Worm (Caenorhabditis elegans) whole organism, late embryonic: ENCODE results near the gene H38K22.7.

ENCODE experiments used
- ceh-2 ChIP-seq: sonication (generic microtip); optimal IDR thresholded peaks from 2 replicates; lab custom pipeline; 2016; ENCODE audit warnings: missing genotype, missing genetic modification characterization, missing compliant biosample characterization
- ceh-34 ChIP-seq: sonication (generic microtip); optimal IDR thresholded peaks from 2 replicates; lab custom pipeline; 2016; ENCODE audit warnings: mild to moderate bottlenecking, missing genetic modification characterization, missing compliant biosample characterization
- che-1 ChIP-seq: sonication (generic microtip); optimal IDR thresholded peaks from 2 replicates; lab custom pipeline; 2016; ENCODE audit warnings: mild to moderate bottlenecking, missing genetic modification characterization, missing compliant biosample characterization
- hlh-13 ChIP-seq: fragments of 200-800 bp; sonication (Bioruptor generic); optimal IDR thresholded peaks from 2 replicates; lab custom pipeline; 2018; ENCODE audit warnings: mild to moderate bottlenecking, missing genetic modification characterization, missing compliant biosample characterization
- nhr-11 ChIP-seq: fragments of 150-350 bp; optimal IDR thresholded peaks from 2 replicates; lab custom pipeline; 2014; ENCODE audit warnings: missing biosample characterization, missing genetic modification characterization

ce11 chrIII:4283175-4283574 is 38.3 kb upstream of the H38K22.7 start:
- TF ChIP-seq che-1 (tag; lab: Kevin White, UChicago) (no peak), hlh-13 (GFP tag; lab: Kevin White, UChicago) (no peak), ceh-34 (tag; lab: Kevin White, UChicago) (peak; percentile 42), ceh-2 (tag; lab: Kevin White, UChicago) (no peak), nhr-11 (tag; lab: Kevin White, UChicago) (no peak)
